Worm (Caenorhabditis elegans) whole organism, late embryonic: ENCODE measurements around the gene C25H3.3.

Experiments
- C38D4.7 ChIP-seq: fragments of 200-800 bp; sonication (Bioruptor generic); optimal IDR thresholded peaks from 2 replicates; lab custom pipeline; 2018; ENCODE audit warnings: mild to moderate bottlenecking, missing genetic modification characterization, moderate library complexity, missing compliant biosample characterization
- F13H6.1 ChIP-seq: sonication (generic microtip); optimal IDR thresholded peaks from 2 replicates; lab custom pipeline; 2016; ENCODE audit warnings: missing genetic modification characterization, missing compliant biosample characterization
- T23F11.4 ChIP-seq: fragments of 200-800 bp; sonication (Bioruptor generic); optimal IDR thresholded peaks from 2 replicates; lab custom pipeline; 2018; ENCODE audit warnings: mild to moderate bottlenecking, missing genetic modification characterization, missing compliant biosample characterization
- Y22D7AL.16 ChIP-seq: sonication (generic microtip); optimal IDR thresholded peaks from 2 replicates; lab custom pipeline; 2016; ENCODE audit warnings: missing genetic modification characterization, missing compliant biosample characterization
- ahr-1 ChIP-seq: sonication (generic microtip); optimal IDR thresholded peaks from 2 replicates; lab custom pipeline; 2016; ENCODE audit warnings: missing genetic modification characterization, missing compliant biosample characterization
- ama-1 ChIP-seq: fragments of 150-350 bp; optimal IDR thresholded peaks from 2 replicates; lab custom pipeline; 2014
- ceh-14 ChIP-seq: sonication (generic microtip); optimal IDR thresholded peaks from 2 replicates; lab custom pipeline; 2016; ENCODE audit warnings: missing genotype, missing genetic modification characterization, missing compliant biosample characterization
- ceh-19 ChIP-seq: fragments of 200-800 bp; sonication (Bioruptor generic); optimal IDR thresholded peaks from 2 replicates; lab custom pipeline; 2018; ENCODE audit warnings: mild to moderate bottlenecking, missing genetic modification characterization, missing compliant biosample characterization
- ceh-22 ChIP-seq: sonication (generic microtip); optimal IDR thresholded peaks from 2 replicates; lab custom pipeline; 2017; ENCODE audit warnings: missing biosample characterization, missing genetic modification characterization
- ceh-24 ChIP-seq: sonication (generic microtip); optimal IDR thresholded peaks from 2 replicates; lab custom pipeline; 2016; ENCODE audit warnings: mild to moderate bottlenecking, missing genetic modification characterization, missing compliant biosample characterization
- ceh-30 ChIP-seq: fragments of 150-350 bp; optimal IDR thresholded peaks from 2 replicates; lab custom pipeline; 2014; ENCODE audit warnings: missing biosample characterization, missing genetic modification characterization
- ceh-34 ChIP-seq: sonication (generic microtip); optimal IDR thresholded peaks from 2 replicates; lab custom pipeline; 2016; ENCODE audit warnings: mild to moderate bottlenecking, missing genetic modification characterization, missing compliant biosample characterization
- ceh-9 ChIP-seq: sonication (generic microtip); optimal IDR thresholded peaks from 2 replicates; lab custom pipeline; 2016; ENCODE audit warnings: mild to moderate bottlenecking, missing genetic modification characterization, inconsistent platforms, missing compliant biosample characterization
- che-1 ChIP-seq: sonication (generic microtip); optimal IDR thresholded peaks from 2 replicates; lab custom pipeline; 2016; ENCODE audit warnings: mild to moderate bottlenecking, missing genetic modification characterization, missing compliant biosample characterization
- dmd-4 ChIP-seq: sonication (generic microtip); optimal IDR thresholded peaks from 2 replicates; lab custom pipeline; 2016; ENCODE audit warnings: borderline replicate concordance, missing genetic modification characterization, missing compliant biosample characterization
- dve-1 ChIP-seq: sonication (generic microtip); optimal IDR thresholded peaks from 2 replicates; lab custom pipeline; 2017; ENCODE audit warnings: antibody characterized with exemption, mild to moderate bottlenecking, missing genetic modification characterization, missing compliant biosample characterization
- eyg-1 ChIP-seq: sonication (generic microtip); optimal IDR thresholded peaks from 2 replicates; lab custom pipeline; 2016; ENCODE audit warnings: missing genotype, missing genetic modification characterization, missing compliant biosample characterization
- fax-1 ChIP-seq: sonication (generic microtip); optimal IDR thresholded peaks from 2 replicates; lab custom pipeline; 2016; ENCODE audit warnings: missing genotype, missing genetic modification characterization, missing compliant biosample characterization
- gmeb-2 ChIP-seq: sonication (generic microtip); optimal IDR thresholded peaks from 2 replicates; lab custom pipeline; 2016; ENCODE audit warnings: missing genetic modification characterization, inconsistent platforms, missing compliant biosample characterization
- hlh-15 ChIP-seq: sonication (generic microtip); optimal IDR thresholded peaks from 2 replicates; lab custom pipeline; 2016; ENCODE audit warnings: missing genetic modification characterization, missing compliant biosample characterization
- hlh-6 ChIP-seq: sonication (generic microtip); optimal IDR thresholded peaks from 2 replicates; lab custom pipeline; 2016; ENCODE audit warnings: missing genotype, missing genetic modification characterization, missing compliant biosample characterization
- hlh-8 ChIP-seq: sonication (generic microtip); optimal IDR thresholded peaks from 2 replicates; lab custom pipeline; 2016; ENCODE audit warnings: missing genotype, missing genetic modification characterization, missing compliant biosample characterization
- lim-6 ChIP-seq: sonication (generic microtip); optimal IDR thresholded peaks from 2 replicates; lab custom pipeline; 2016; ENCODE audit warnings: missing genetic modification characterization, missing compliant biosample characterization
- madf-2 ChIP-seq: sonication (generic microtip); optimal IDR thresholded peaks from 2 replicates; lab custom pipeline; 2017; ENCODE audit warnings: missing genetic modification characterization, missing compliant biosample characterization
- mec-3 ChIP-seq: sonication (generic microtip); optimal IDR thresholded peaks from 2 replicates; lab custom pipeline; 2016; ENCODE audit warnings: borderline replicate concordance, missing genetic modification characterization, missing compliant biosample characterization
- nhr-11 ChIP-seq: fragments of 150-350 bp; optimal IDR thresholded peaks from 2 replicates; lab custom pipeline; 2014; ENCODE audit warnings: missing biosample characterization, missing genetic modification characterization
- odd-2 ChIP-seq: sonication (generic microtip); optimal IDR thresholded peaks from 2 replicates; lab custom pipeline; 2017; ENCODE audit warnings: antibody characterized with exemption, mild to moderate bottlenecking, missing genetic modification characterization, missing compliant biosample characterization
- pat-9 ChIP-seq: fragments of 200-800 bp; sonication (Bioruptor generic); optimal IDR thresholded peaks from 2 replicates; lab custom pipeline; 2018; ENCODE audit warnings: mild to moderate bottlenecking, missing genetic modification characterization, moderate library complexity, missing compliant biosample characterization
- pha-2 ChIP-seq: sonication (generic microtip); optimal IDR thresholded peaks from 2 replicates; lab custom pipeline; 2017; ENCODE audit warnings: mild to moderate bottlenecking, missing genetic modification characterization, missing compliant biosample characterization
- pqm-1 ChIP-seq: sonication (generic microtip); optimal IDR thresholded peaks from 2 replicates; lab custom pipeline; 2016; ENCODE audit warnings: missing genetic modification characterization, missing compliant biosample characterization
- pros-1 ChIP-seq: fragments of 150-350 bp; optimal IDR thresholded peaks from 2 replicates; lab custom pipeline; 2014; ENCODE audit warnings: missing biosample characterization, missing genetic modification reagents, missing genetic modification characterization
- ref-2 ChIP-seq: sonication (generic microtip); optimal IDR thresholded peaks from 2 replicates; lab custom pipeline; 2016; ENCODE audit warnings: missing genetic modification characterization, missing compliant biosample characterization
- sox-2 ChIP-seq: fragments of 200-800 bp; sonication (Bioruptor generic); IDR thresholded peaks from 2 replicates; pipeline ENCODE4 v1.3.6; 2022; ENCODE audit warnings: missing genetic modification reagents, missing genetic modification characterization, missing compliant biosample characterization
- syd-9 ChIP-seq: sonication (generic microtip); optimal IDR thresholded peaks from 2 replicates; lab custom pipeline; 2016; ENCODE audit warnings: mild to moderate bottlenecking, missing genetic modification characterization, moderate library complexity, missing compliant biosample characterization
- tbx-7 ChIP-seq: sonication (generic microtip); optimal IDR thresholded peaks from 2 replicates; lab custom pipeline; 2016; ENCODE audit warnings: missing genotype, missing genetic modification characterization, missing compliant biosample characterization
- ttx-3 ChIP-seq: sonication (generic microtip); optimal IDR thresholded peaks from 2 replicates; lab custom pipeline; 2016; ENCODE audit warnings: missing genetic modification reagents, missing genetic modification characterization, missing compliant biosample characterization
- unc-55 ChIP-seq: sonication (generic microtip); optimal IDR thresholded peaks from 2 replicates; lab custom pipeline; 2017; ENCODE audit warnings: missing biosample characterization, missing genetic modification reagents, missing genetic modification characterization
- unc-86 ChIP-seq: sonication (generic microtip); optimal IDR thresholded peaks from 2 replicates; lab custom pipeline; 2016; ENCODE audit warnings: missing genetic modification characterization, missing compliant biosample characterization
- zip-5 ChIP-seq: sonication (generic microtip); optimal IDR thresholded peaks from 2 replicates; lab custom pipeline; 2016; ENCODE audit warnings: missing genetic modification characterization, missing compliant biosample characterization

C25H3.3 gene

ce11 chrII:5665991-5666390, 28.0 kb upstream of the C25H3.3 start, which contains the start of gene C25H3.16:
C25H3.16 (plus strand) TSS chrII:5666291.
- TF ChIP-seq C38D4.7, result no peak
- TF ChIP-seq ceh-9, result no peak
- TF ChIP-seq pha-2 (tag; lab: Kevin White, UChicago), result no peak

- no peak for TF ChIP-seq sox-2 (GFP tag; lab: Robert Waterston, UW)
- no peak for TF ChIP-seq odd-2 (tag; lab: Kevin White, UChicago)
- no peak for TF ChIP-seq hlh-6 (tag; lab: Kevin White, UChicago)
- no peak for TF ChIP-seq dve-1 (tag; lab: Kevin White, UChicago)
- TF ChIP-seq ceh-14 (tag; lab: Kevin White, UChicago), result no peak
- TF ChIP-seq zip-5 (tag; lab: Kevin White, UChicago), result no peak
- no peak for TF ChIP-seq pros-1
- TF ChIP-seq ceh-30 (tag; lab: Kevin White, UChicago), result no peak
- TF ChIP-seq syd-9, result no peak
- TF ChIP-seq pat-9 (tag; lab: Kevin White, UChicago), result no peak
- TF ChIP-seq F13H6.1 (tag; lab: Kevin White, UChicago), result no peak
- no peak for TF ChIP-seq fax-1 (tag; lab: Kevin White, UChicago)
- no peak for TF ChIP-seq unc-86 (tag; lab: Kevin White, UChicago)
- no peak for TF ChIP-seq hlh-8 (tag; lab: Kevin White, UChicago)
- TF ChIP-seq ceh-34, result no peak
- no peak for TF ChIP-seq nhr-11 (tag; lab: Kevin White, UChicago)
These were observed 26.5 kb upstream of the C25H3.3 start for ce11 chrII:5667540-5667939.

DNA sequence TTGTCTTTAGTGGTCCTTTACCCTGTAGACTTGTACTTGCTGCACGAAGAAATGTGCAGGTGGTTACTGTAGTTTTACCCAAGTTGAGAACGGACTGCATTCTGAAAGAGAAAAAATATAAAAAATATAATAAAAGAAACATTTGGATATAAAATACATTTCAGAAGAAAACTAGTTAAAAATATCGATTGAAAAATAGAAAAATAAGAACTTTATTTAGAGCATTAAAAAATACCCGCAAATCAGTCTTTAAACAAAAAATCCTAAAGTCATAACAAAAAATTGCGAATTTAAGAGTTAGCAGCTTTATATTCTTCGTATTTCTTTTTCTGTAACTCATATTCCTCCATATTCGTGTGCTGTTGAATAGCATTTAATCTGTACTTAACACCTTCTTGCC, 25.2 kb upstream of the C25H3.3 start, which contains the start of gene C25H3.7:
Gene C25H3.7, minus strand, starts transcription at position 101 of the 400 bp plus-strand sequence.
- TF ChIP-seq unc-86 (tag; lab: Kevin White, UChicago), result no peak
- no peak for TF ChIP-seq pqm-1 (tag; lab: Kevin White, UChicago)
- no peak for TF ChIP-seq ceh-14 (tag; lab: Kevin White, UChicago)
- TF ChIP-seq gmeb-2 (tag; lab: Kevin White, UChicago), result no peak
- TF ChIP-seq ttx-3 (tag; lab: Kevin White, UChicago), result no peak
- no peak for TF ChIP-seq ceh-19
- no peak for TF ChIP-seq ahr-1
- no peak for TF ChIP-seq che-1
- TF ChIP-seq unc-55 (GFP tag; lab: Kevin White, UChicago), result no peak
- no peak for TF ChIP-seq eyg-1 (tag; lab: Kevin White, UChicago)
- no peak for TF ChIP-seq dmd-4 (tag; lab: Kevin White, UChicago)
- no peak for TF ChIP-seq lim-6 (tag; lab: Kevin White, UChicago)
- TF ChIP-seq mec-3 (tag; lab: Kevin White, UChicago), result no peak
- no peak for TF ChIP-seq ceh-24
- no peak for TF ChIP-seq ceh-22
- no peak for TF ChIP-seq tbx-7

DNA sequence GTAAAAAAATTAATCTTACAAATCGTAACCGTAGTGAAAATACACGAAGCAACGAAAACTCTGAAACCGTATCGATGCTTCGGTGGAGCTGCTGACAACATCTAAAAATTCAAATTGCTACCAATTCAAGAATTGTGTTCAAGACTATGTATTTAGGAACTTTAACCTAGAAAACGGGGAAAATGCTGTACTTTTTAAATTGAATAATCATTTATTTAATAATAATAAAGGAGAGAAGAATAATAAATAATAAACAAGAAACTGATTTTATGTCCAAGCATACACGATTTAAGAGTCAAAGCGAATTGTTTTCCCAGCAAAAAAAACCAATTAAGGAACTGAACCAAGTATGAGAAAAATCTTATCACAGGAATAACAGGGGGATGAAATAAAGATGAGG, 24.4 kb upstream of the C25H3.3 start, which contains the start of gene C25H3.17:
Gene C25H3.17, minus strand, starts transcription at position 101 of the 400 bp plus-strand sequence.
- TF ChIP-seq ref-2 (no peak), ama-1 (lab: Kevin White, UChicago) (no peak), ahr-1 (no peak), F13H6.1 (tag; lab: Kevin White, UChicago) (no peak), odd-2 (tag; lab: Kevin White, UChicago) (no peak), Y22D7AL.16 (tag; lab: Kevin White, UChicago) (no peak), madf-2 (tag; lab: Kevin White, UChicago) (no peak), hlh-15 (no peak), T23F11.4 (GFP tag; lab: Kevin White, UChicago) (no peak)
